Worm (Caenorhabditis elegans) whole organism, young adult: ENCODE data around the gene spp-5.

ENCODE experiments used
- F52B5.7 ChIP-seq: sonication (generic microtip); optimal IDR thresholded peaks from 2 replicates; lab custom pipeline; 2016; ENCODE audit warnings: mild to moderate bottlenecking, missing genetic modification characterization, missing compliant biosample characterization
- athp-1 ChIP-seq: sonication (generic microtip); optimal IDR thresholded peaks from 2 replicates; lab custom pipeline; 2017; ENCODE audit warnings: mild to moderate bottlenecking, missing genetic modification characterization, missing compliant biosample characterization
- egl-18 ChIP-seq: fragments of 200-800 bp; sonication (Bioruptor generic); IDR thresholded peaks from 2 replicates; pipeline ENCODE4 v1.3.6; 2022; ENCODE audit warnings: missing genetic modification reagents, missing genetic modification characterization, missing compliant biosample characterization
- pha-4 ChIP-seq: fragments of 150-350 bp; sonication (generic microtip); optimal IDR thresholded peaks from 2 replicates; lab custom pipeline; 2014; ENCODE audit warnings: missing biosample characterization, missing genetic modification reagents, missing genetic modification characterization
- unc-130 ChIP-seq: sonication (generic microtip); optimal IDR thresholded peaks from 2 replicates; lab custom pipeline; 2016; ENCODE audit warnings: missing genetic modification reagents, missing genetic modification characterization, missing compliant biosample characterization
- unc-62 ChIP-seq: fragments of 150-350 bp; optimal IDR thresholded peaks from 2 replicates; lab custom pipeline; 2014; ENCODE audit warnings: missing biosample characterization, missing genetic modification reagents, missing genetic modification characterization
- ztf-18 ChIP-seq: sonication (generic microtip); optimal IDR thresholded peaks from 2 replicates; lab custom pipeline; 2016; ENCODE audit warnings: missing genotype, mild to moderate bottlenecking, missing genetic modification characterization, missing compliant biosample characterization

DNA sequence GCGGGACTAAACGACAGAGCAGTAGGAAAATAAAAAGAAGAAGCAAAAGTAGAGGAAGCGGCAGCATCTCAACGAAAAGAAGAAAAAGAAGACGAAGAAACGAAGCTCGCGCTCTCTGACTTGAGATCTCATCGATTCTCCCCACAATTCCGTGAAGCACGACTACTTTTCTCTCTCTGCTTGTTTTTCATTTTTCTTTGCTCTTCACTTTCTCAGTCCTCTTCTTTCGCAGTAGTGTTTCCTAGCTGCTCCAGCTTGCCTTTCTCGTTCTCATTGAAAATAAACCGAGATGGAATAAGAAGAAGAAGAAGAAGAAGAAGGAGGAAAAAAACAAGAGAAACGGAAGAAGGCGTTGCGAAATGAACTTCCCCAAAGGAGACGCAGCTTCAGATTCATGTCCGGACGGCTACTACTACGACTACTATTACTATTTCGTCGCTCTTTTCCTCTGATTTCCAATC, 35.4 kb downstream of the spp-5 start:
- no peak for TF ChIP-seq ztf-18 (tag; lab: Kevin White, UChicago)
- TF ChIP-seq pha-4, result no peak
- no peak for TF ChIP-seq F52B5.7 (tag; lab: Kevin White, UChicago)
- TF ChIP-seq athp-1 (tag; lab: Kevin White, UChicago), result no peak
- no peak for TF ChIP-seq unc-130 (GFP tag; lab: Kevin White, UChicago)
- TF ChIP-seq egl-18, result no peak
- no peak for TF ChIP-seq unc-62
